Fruit fly (Drosophila melanogaster) whole organism, embryonic: ENCODE data around the gene Pcif1.

ENCODE experiments used
- Abd-B ChIP-seq: fragments of 200-800 bp; sonication (Bioruptor generic); optimal IDR thresholded peaks from 2 replicates; lab custom pipeline; 2018; ENCODE audit warnings: missing biosample characterization, mild to moderate bottlenecking, missing genetic modification characterization, moderate library complexity
- Blimp-1 ChIP-seq: fragments of 200-800 bp; sonication (Bioruptor generic); optimal IDR thresholded peaks from 3 replicates; lab custom pipeline; 2018; ENCODE audit warnings: missing biosample characterization, missing genetic modification characterization, mild to moderate bottlenecking, moderate library complexity, missing genetic modification reagents
- Bteb2 ChIP-seq: fragments of 200-800 bp; sonication (Bioruptor generic); optimal IDR thresholded peaks from 2 replicates; lab custom pipeline; 2016; ENCODE audit warnings: missing biosample characterization, missing genetic modification characterization
- CG10462 ChIP-seq: fragments of 200-800 bp; sonication (Bioruptor generic); optimal IDR thresholded peaks from 2 replicates; lab custom pipeline; 2016; ENCODE audit warnings: missing biosample characterization, missing genetic modification characterization
- CG10565 ChIP-seq: fragments of 200-800 bp; sonication (Bioruptor generic); optimal IDR thresholded peaks from 3 replicates; lab custom pipeline; 2016; ENCODE audit warnings: missing biosample characterization, mild to moderate bottlenecking, missing genetic modification characterization
- CG12104 ChIP-seq: fragments of 200-800 bp; sonication (Bioruptor generic); optimal IDR thresholded peaks from 3 replicates; lab custom pipeline; 2016; ENCODE audit warnings: missing biosample characterization, missing genetic modification characterization
- CG14710 ChIP-seq: fragments of 200-800 bp; sonication (Bioruptor generic); optimal IDR thresholded peaks from 3 replicates; lab custom pipeline; 2019; ENCODE audit warnings: missing biosample characterization, mild to moderate bottlenecking, missing genetic modification characterization, moderate library complexity
- CG15011 ChIP-seq: fragments of 200-800 bp; sonication (Bioruptor generic); optimal IDR thresholded peaks from 3 replicates; lab custom pipeline; 2018; ENCODE audit warnings: missing biosample characterization, mild to moderate bottlenecking, missing genetic modification characterization
- CG17829 ChIP-seq: fragments of 200-800 bp; optimal IDR thresholded peaks from 2 replicates; lab custom pipeline; 2019; ENCODE audit warnings: missing biosample characterization, mild to moderate bottlenecking, missing genetic modification characterization, moderate library complexity
- CG31388 ChIP-seq: fragments of 200-800 bp; sonication (Bioruptor generic); optimal IDR thresholded peaks from 2 replicates; lab custom pipeline; 2016; ENCODE audit warnings: missing biosample characterization, missing genetic modification characterization
- CG3838 ChIP-seq: fragments of 200-800 bp; sonication (Bioruptor generic); optimal IDR thresholded peaks from 3 replicates; lab custom pipeline; 2016; ENCODE audit warnings: missing biosample characterization, missing genetic modification characterization
- CG3995 ChIP-seq: fragments of 200-800 bp; sonication (Bioruptor generic); optimal IDR thresholded peaks from 3 replicates; lab custom pipeline; 2016; ENCODE audit warnings: missing biosample characterization, missing genetic modification characterization
- CG6854 ChIP-seq: fragments of 200-800 bp; sonication (Bioruptor generic); optimal IDR thresholded peaks from 3 replicates; lab custom pipeline; 2017; ENCODE audit warnings: missing biosample characterization, mild to moderate bottlenecking, missing genetic modification characterization
- CG8388 ChIP-seq: fragments of 200-800 bp; sonication (Bioruptor generic); optimal IDR thresholded peaks from 2 replicates; lab custom pipeline; 2019; ENCODE audit warnings: missing biosample characterization, mild to moderate bottlenecking, missing genetic modification characterization, moderate library complexity
- CG8765 ChIP-seq: fragments of 200-800 bp; sonication (Bioruptor generic); IDR thresholded peaks from 2 replicates; pipeline ENCODE4 v1.3.6; 2022; ENCODE audit warnings: missing biosample characterization, missing genetic modification characterization
- CG9437 ChIP-seq: fragments of 200-800 bp; sonication (Bioruptor generic); optimal IDR thresholded peaks from 2 replicates; lab custom pipeline; 2018; ENCODE audit warnings: missing biosample characterization, mild to moderate bottlenecking, missing genetic modification characterization
- Dfd ChIP-seq, 2 experiments: fragments of >200 bp; optimal IDR thresholded peaks; 2 replicates each; lab custom pipeline; 2017; ENCODE audit warnings: missing biosample characterization in 2 of 2, missing genetic modification characterization in 2 of 2
- Dp ChIP-seq: fragments of 200-800 bp; sonication (Bioruptor generic); optimal IDR thresholded peaks from 2 replicates; lab custom pipeline; 2018; ENCODE audit warnings: missing biosample characterization, mild to moderate bottlenecking, missing genetic modification characterization, moderate library complexity
- E2f2 ChIP-seq: fragments of 200-800 bp; sonication (Bioruptor generic); IDR thresholded peaks from 2 replicates; pipeline ENCODE4 v1.3.6; 2022; ENCODE audit warnings: missing biosample characterization, missing genetic modification characterization
- H15 ChIP-seq: fragments of 200-800 bp; sonication (Bioruptor generic); IDR thresholded peaks from 3 replicates; pipeline ENCODE4 v1.3.6; 2022; ENCODE audit warnings: missing biosample characterization, missing genetic modification characterization
- HLHmδ ChIP-seq: fragments of 200-800 bp; sonication (Bioruptor generic); optimal IDR thresholded peaks from 2 replicates; lab custom pipeline; 2018; ENCODE audit warnings: missing biosample characterization, mild to moderate bottlenecking, missing genetic modification characterization, moderate library complexity
- HmgZ ChIP-seq: fragments of 200-800 bp; sonication (Bioruptor generic); optimal IDR thresholded peaks from 2 replicates; lab custom pipeline; 2018; ENCODE audit warnings: missing biosample characterization, mild to moderate bottlenecking, missing genetic modification characterization
- Hmx ChIP-seq: fragments of 200-800 bp; sonication (Bioruptor generic); optimal IDR thresholded peaks from 2 replicates; lab custom pipeline; 2016; ENCODE audit warnings: missing biosample characterization, missing genetic modification characterization
- Sin3A ChIP-seq: fragments of >200 bp; optimal IDR thresholded peaks from 2 replicates; lab custom pipeline; 2018
- Ssrp ChIP-seq: fragments of 200-800 bp; sonication (Bioruptor generic); optimal IDR thresholded peaks from 2 replicates; lab custom pipeline; 2018; ENCODE audit warnings: missing biosample characterization, mild to moderate bottlenecking, missing genetic modification characterization, moderate library complexity
- Taf1 ChIP-seq: fragments of 200-800 bp; sonication (Bioruptor generic); IDR thresholded peaks from 2 replicates; pipeline ENCODE4 v1.3.6; 2022; ENCODE audit warnings: missing biosample characterization, missing genetic modification characterization
- Trl ChIP-seq, 3 experiments: fragments of >200 bp in 2 of 3; fragments of 200-800 bp in 1 of 3; sonication (Bioruptor generic) in 1 of 3; optimal IDR thresholded peaks; 2 replicates in 1 of 3; 3 replicates in 2 of 3; lab custom pipeline; 2016 to 2017; ENCODE audit warnings: missing biosample characterization in 1 of 3, missing genetic modification characterization in 1 of 3
- ash1 ChIP-seq: fragments of 200-800 bp; sonication (Bioruptor generic); optimal IDR thresholded peaks from 2 replicates; lab custom pipeline; 2018; ENCODE audit warnings: missing biosample characterization, mild to moderate bottlenecking, missing genetic modification characterization
- cad ChIP-seq: fragments of >200 bp; optimal IDR thresholded peaks from 2 replicates; lab custom pipeline; 2017; ENCODE audit warnings: missing biosample characterization, missing genetic modification characterization
- cg ChIP-seq: fragments of 200-800 bp; sonication (Bioruptor generic); optimal IDR thresholded peaks from 3 replicates; lab custom pipeline; 2019; ENCODE audit warnings: missing biosample characterization, mild to moderate bottlenecking, missing genetic modification characterization, moderate library complexity
- crc ChIP-seq: fragments of 200-800 bp; sonication (Bioruptor generic); optimal IDR thresholded peaks from 2 replicates; lab custom pipeline; 2016; ENCODE audit warnings: missing biosample characterization, missing genetic modification characterization
- crp ChIP-seq, 2 experiments: fragments of 200-800 bp; sonication (Bioruptor generic); optimal IDR thresholded peaks; 2 replicates in 1 of 2; 3 replicates in 1 of 2; lab custom pipeline; 2017; ENCODE audit warnings: missing biosample characterization in 2 of 2, missing genetic modification characterization in 2 of 2, mild to moderate bottlenecking in 1 of 2, moderate library complexity in 1 of 2
- dm ChIP-seq: fragments of 200-800 bp; sonication (Bioruptor generic); optimal IDR thresholded peaks from 3 replicates; lab custom pipeline; 2016; ENCODE audit warnings: missing biosample characterization, missing genetic modification characterization
- eve ChIP-seq, 2 experiments: fragments of >200 bp; optimal IDR thresholded peaks; 2 replicates each; lab custom pipeline; 2017; ENCODE audit warnings: missing biosample characterization in 2 of 2, missing genetic modification characterization in 2 of 2
- hb ChIP-seq: fragments of 200-800 bp; sonication (Bioruptor generic); IDR thresholded peaks from 3 replicates; pipeline ENCODE4 v1.3.6; 2022; ENCODE audit warnings: missing biosample characterization, missing genetic modification characterization; ENCODE audit not compliant: partially characterized antibody
- her ChIP-seq: fragments of 200-800 bp; sonication (Bioruptor generic); optimal IDR thresholded peaks from 2 replicates; lab custom pipeline; 2016; ENCODE audit warnings: missing biosample characterization, missing genetic modification characterization
- ind ChIP-seq: fragments of 200-800 bp; sonication (Bioruptor generic); optimal IDR thresholded peaks from 3 replicates; lab custom pipeline; 2016; ENCODE audit warnings: missing biosample characterization, missing genetic modification characterization
- jigr1 ChIP-seq: fragments of 200-800 bp; sonication (Bioruptor generic); IDR thresholded peaks from 3 replicates; pipeline ENCODE4 v1.3.6; 2022; ENCODE audit warnings: missing biosample characterization, missing genetic modification characterization
- knrl ChIP-seq: fragments of 200-800 bp; sonication (Bioruptor generic); IDR thresholded peaks from 3 replicates; pipeline ENCODE4 v1.3.6; 2022; ENCODE audit warnings: missing biosample characterization, missing genetic modification characterization; ENCODE audit not compliant: partially characterized antibody
- org-1 ChIP-seq: fragments of 200-800 bp; sonication (Bioruptor generic); optimal IDR thresholded peaks from 2 replicates; lab custom pipeline; 2017; ENCODE audit warnings: missing biosample characterization, missing genetic modification characterization
- ranshi ChIP-seq: fragments of 200-800 bp; sonication (Bioruptor generic); IDR thresholded peaks from 2 replicates; pipeline ENCODE4 v1.3.6; 2022; ENCODE audit warnings: missing biosample characterization, missing genetic modification characterization
- repo ChIP-seq: fragments of 200-800 bp; sonication (Bioruptor generic); optimal IDR thresholded peaks from 2 replicates; lab custom pipeline; 2016; ENCODE audit warnings: missing biosample characterization, missing genetic modification characterization
- sens ChIP-seq: fragments of 200-800 bp; sonication (Bioruptor generic); peaks from one replicate; lab custom pipeline; 2016; ENCODE audit warnings: missing biosample characterization, missing genetic modification characterization
- sim ChIP-seq: fragments of 200-800 bp; sonication (Bioruptor generic); IDR thresholded peaks from 2 replicates; pipeline ENCODE4 v1.3.6; 2022; ENCODE audit warnings: missing biosample characterization, missing genetic modification characterization
- sima ChIP-seq: fragments of 200-800 bp; sonication (Bioruptor generic); optimal IDR thresholded peaks from 2 replicates; lab custom pipeline; 2016; ENCODE audit warnings: missing biosample characterization, missing genetic modification characterization
- stwl ChIP-seq: fragments of 200-800 bp; sonication (Bioruptor generic); optimal IDR thresholded peaks from 3 replicates; lab custom pipeline; 2018; ENCODE audit warnings: missing biosample characterization, mild to moderate bottlenecking, missing genetic modification characterization, moderate library complexity
- tup ChIP-seq: fragments of 200-800 bp; sonication (Bioruptor generic); optimal IDR thresholded peaks from 2 replicates; lab custom pipeline; 2016; ENCODE audit warnings: missing biosample characterization, mild to moderate bottlenecking, missing genetic modification characterization, moderate library complexity
- vnd ChIP-seq: fragments of 200-800 bp; sonication (Bioruptor generic); IDR thresholded peaks from 3 replicates; pipeline ENCODE4 v1.3.6; 2022; ENCODE audit warnings: missing biosample characterization, missing genetic modification characterization; ENCODE audit not compliant: partially characterized antibody

The Pcif1 gene

dm6 chr3L:20823206-20823803 is 37.3 kb upstream of the Pcif1 start:
- TF ChIP-seq CG31388 = peak; percentile 59
- TF ChIP-seq sima = peak; percentile 38
- no peak for TF ChIP-seq repo (GFP tag; lab: Kevin White, UChicago)
- TF ChIP-seq CG15011 (GFP tag; lab: Kevin White, UChicago) = peak; percentile 43
- TF ChIP-seq cad = peak; percentile 36
- TF ChIP-seq crp (GFP tag; optimal IDR thresholded peaks at IDR 0.05; lab: Kevin White, UChicago) = peak in 1 of 2 experiments; percentile 9
- peak; percentile 9 for TF ChIP-seq CG10565 (GFP tag; lab: Kevin White, UChicago)
- TF ChIP-seq CG8388 (GFP tag; lab: Kevin White, UChicago) = no peak
- TF ChIP-seq Dfd (GFP tag; optimal IDR thresholded peaks at IDR 0.05; lab: Kevin White, UChicago) = peak; percentile 86 to 96
- no peak for TF ChIP-seq sim
- TF ChIP-seq CG12104 = peak; percentile 17
- peak; percentile 83 for TF ChIP-seq Blimp-1 (GFP tag; lab: Kevin White, UChicago)
- TF ChIP-seq sens (GFP tag; lab: Kevin White, UChicago) = peak; percentile 70
- no peak for TF ChIP-seq hb (GFP tag; lab: Robert Waterston, UW)
- TF ChIP-seq Hmx (GFP tag; lab: Kevin White, UChicago) = peak; percentile 51

- TF ChIP-seq H15 (GFP tag; lab: Robert Waterston, UW) = no peak
- TF ChIP-seq ranshi (GFP tag; lab: Robert Waterston, UW) = no peak
- TF ChIP-seq CG8765 = no peak
- no peak for TF ChIP-seq ind (GFP tag; lab: Kevin White, UChicago)
- no peak for TF ChIP-seq Ssrp (tag; lab: Kevin White, UChicago)
- TF ChIP-seq knrl = no peak
- TF ChIP-seq Abd-B (GFP tag; lab: Kevin White, UChicago) = no peak
- TF ChIP-seq tup (GFP tag; lab: Kevin White, UChicago) = no peak
- no peak for TF ChIP-seq CG14710 (tag; lab: Kevin White, UChicago)
- no peak for TF ChIP-seq CG6854 (GFP tag; lab: Kevin White, UChicago)
- no peak for TF ChIP-seq crc (GFP tag; lab: Kevin White, UChicago)
- no peak for TF ChIP-seq Bteb2 (GFP tag; lab: Kevin White, UChicago)
- no peak for TF ChIP-seq Taf1 (GFP tag; lab: Robert Waterston, UW)
- TF ChIP-seq org-1 (GFP tag; lab: Kevin White, UChicago) = no peak
- TF ChIP-seq jigr1 (GFP tag; lab: Robert Waterston, UW) = no peak
Measured at dm6 chr3L:20817927-20818326, 31.9 kb upstream of the Pcif1 start, which contains the start of gene Mst77F. TSS of gene Mst77F (minus strand) at chr3L:20818027.

- TF ChIP-seq E2f2 (GFP tag; lab: Robert Waterston, UW) (no peak), Trl (optimal IDR thresholded peaks at IDR 0.05; lab: Kevin White, UChicago) (no peak), Trl (GFP tag; optimal IDR thresholded peaks at IDR 0.05; lab: Kevin White, UChicago) (no peak), Dp (GFP tag; lab: Kevin White, UChicago) (peak; percentile 77), CG3995 (GFP tag; lab: Kevin White, UChicago) (peak; percentile 49), CG10462 (GFP tag; lab: Kevin White, UChicago) (no peak), ash1 (GFP tag; lab: Kevin White, UChicago) (no peak), vnd (GFP tag; lab: Robert Waterston, UW) (no peak), cg (GFP tag; lab: Kevin White, UChicago) (peak; percentile 35), HmgZ (tag; lab: Kevin White, UChicago) (peak; percentile 57), stwl (peak; percentile 84), Sin3A (lab: Kevin White, UChicago) (peak; percentile 31), HLHmδ (GFP tag; lab: Kevin White, UChicago) (no peak), her (GFP tag; lab: Kevin White, UChicago) (peak; percentile 24), sens (GFP tag; lab: Kevin White, UChicago) (peak; percentile 30), CG9437 (GFP tag; lab: Kevin White, UChicago) (peak; percentile 76), dm (GFP tag; lab: Kevin White, UChicago) (peak; percentile 53), CG17829 (tag; lab: Kevin White, UChicago) (peak; percentile 22), eve (GFP tag; optimal IDR thresholded peaks at IDR 0.05; lab: Kevin White, UChicago) (no peak), CG3838 (no peak)
Measured at dm6 chr3L:20815666-20816375, 29.8 kb upstream of the Pcif1 start, which contains the start of the genes CG3618 and Pka-R1. TSS of gene CG3618 (minus strand) at chr3L:20816075. TSS of gene Pka-R1 (plus strand) at chr3L:20816118.
